Worm (Caenorhabditis elegans) whole organism, young adult: ENCODE data around the gene nhr-247.

ENCODE experiments used
- B0019.2 ChIP-seq: fragments of 200-800 bp; sonication (Bioruptor generic); conservative IDR thresholded peaks from 2 replicates; pipeline ENCODE4 v1.3.6; 2022; ENCODE audit warnings: missing genetic modification reagents, missing genetic modification characterization, missing compliant biosample characterization
- B0035.1 ChIP-seq: sonication (generic microtip); optimal IDR thresholded peaks from 2 replicates; lab custom pipeline; 2016; ENCODE audit warnings: missing genetic modification characterization, mild to moderate bottlenecking, missing compliant biosample characterization, missing genotype, missing genetic modification reagents
- F10E7.11 ChIP-seq: sonication (generic microtip); optimal IDR thresholded peaks from 2 replicates; lab custom pipeline; 2017; ENCODE audit warnings: mild to moderate bottlenecking, missing genetic modification characterization, moderate library complexity, missing compliant biosample characterization
- F33H1.4 ChIP-seq: fragments of 200-800 bp; sonication (Bioruptor generic); IDR thresholded peaks from 2 replicates; pipeline ENCODE4 v1.3.6; 2022; ENCODE audit warnings: missing genetic modification reagents, missing genetic modification characterization, missing compliant biosample characterization
- F37B4.10 ChIP-seq: fragments of 200-800 bp; sonication (Bioruptor generic); IDR thresholded peaks from 2 replicates; pipeline ENCODE4 v1.3.6; 2022; ENCODE audit warnings: missing genetic modification characterization, missing compliant biosample characterization
- ZK185.1 ChIP-seq: sonication (generic microtip); optimal IDR thresholded peaks from 2 replicates; lab custom pipeline; 2016; ENCODE audit warnings: mild to moderate bottlenecking, missing genetic modification characterization, missing compliant biosample characterization; ENCODE audit not compliant: poor library complexity, severe bottlenecking
- atf-7 ChIP-seq: sonication (generic microtip); optimal IDR thresholded peaks from 2 replicates; lab custom pipeline; 2017; ENCODE audit warnings: mild to moderate bottlenecking, missing genetic modification characterization, missing compliant biosample characterization
- athp-1 ChIP-seq: sonication (generic microtip); optimal IDR thresholded peaks from 2 replicates; lab custom pipeline; 2017; ENCODE audit warnings: mild to moderate bottlenecking, missing genetic modification characterization, missing compliant biosample characterization
- attf-5 ChIP-seq: fragments of 200-800 bp; sonication (Bioruptor generic); optimal IDR thresholded peaks from 2 replicates; lab custom pipeline; 2018; ENCODE audit warnings: mild to moderate bottlenecking, missing genetic modification characterization, missing compliant biosample characterization
- cebp-1 ChIP-seq, 2 experiments: fragments of 200-800 bp in 1 of 2; sonication (Bioruptor generic) in 1 of 2; sonication (generic microtip) in 1 of 2; IDR thresholded peaks in 1 of 2; optimal IDR thresholded peaks in 1 of 2; 2 replicates each; pipeline versions ENCODE4 v1.3.6 to Lab custom; 2017 to 2022; ENCODE audit warnings: missing compliant biosample characterization in 2 of 2, missing genetic modification characterization in 2 of 2, mild to moderate bottlenecking in 1 of 2, missing genetic modification reagents in 1 of 2, moderate library complexity in 1 of 2
- ceh-100 ChIP-seq: fragments of 200-800 bp; sonication (Bioruptor generic); IDR thresholded peaks from 2 replicates; pipeline ENCODE4 v1.3.6; 2022; ENCODE audit warnings: missing genetic modification reagents, missing genetic modification characterization, missing compliant biosample characterization
- ceh-40 ChIP-seq: fragments of 200-800 bp; sonication (Bioruptor generic); IDR thresholded peaks from 2 replicates; pipeline ENCODE4 v1.3.6; 2022; ENCODE audit warnings: missing genetic modification characterization, missing compliant biosample characterization
- dox-1 ChIP-seq: fragments of 200-800 bp; sonication (Bioruptor generic); IDR thresholded peaks from 2 replicates; pipeline ENCODE4 v1.3.6; 2022; ENCODE audit warnings: missing genetic modification reagents, missing genetic modification characterization, missing compliant biosample characterization
- efl-1 ChIP-seq: fragments of 150-350 bp; optimal IDR thresholded peaks from 2 replicates; lab custom pipeline; 2014; ENCODE audit warnings: missing biosample characterization, missing genetic modification reagents, missing genetic modification characterization
- egl-18 ChIP-seq: fragments of 200-800 bp; sonication (Bioruptor generic); IDR thresholded peaks from 2 replicates; pipeline ENCODE4 v1.3.6; 2022; ENCODE audit warnings: missing genetic modification reagents, missing genetic modification characterization, missing compliant biosample characterization
- egl-44 ChIP-seq: fragments of 200-800 bp; sonication (Bioruptor generic); IDR thresholded peaks from 2 replicates; pipeline ENCODE4 v1.3.6; 2022; ENCODE audit warnings: missing genetic modification reagents, missing genetic modification characterization, missing compliant biosample characterization
- egrh-3 ChIP-seq: fragments of 200-800 bp; sonication (Bioruptor generic); IDR thresholded peaks from 2 replicates; pipeline ENCODE4 v1.3.6; 2022; ENCODE audit warnings: missing genetic modification reagents, missing genetic modification characterization, missing compliant biosample characterization
- ets-4 ChIP-seq: fragments of 200-800 bp; sonication (Bioruptor generic); optimal IDR thresholded peaks from 2 replicates; lab custom pipeline; 2018; ENCODE audit warnings: mild to moderate bottlenecking, missing genetic modification characterization, missing compliant biosample characterization
- hsf-1 ChIP-seq: fragments of 200-800 bp; sonication (Bioruptor generic); IDR thresholded peaks from 2 replicates; pipeline ENCODE4 v1.3.6; 2022; ENCODE audit warnings: missing genetic modification reagents, missing genetic modification characterization, missing compliant biosample characterization
- lin-54 ChIP-seq: fragments of 200-800 bp; sonication (Bioruptor generic); optimal IDR thresholded peaks from 2 replicates; lab custom pipeline; 2018; ENCODE audit warnings: mild to moderate bottlenecking, missing genetic modification characterization, missing compliant biosample characterization
- madf-10 ChIP-seq: sonication (generic microtip); optimal IDR thresholded peaks from 2 replicates; lab custom pipeline; 2016; ENCODE audit warnings: mild to moderate bottlenecking, missing genetic modification characterization, missing compliant biosample characterization
- madf-3 ChIP-seq: fragments of 200-800 bp; sonication (Bioruptor generic); IDR thresholded peaks from 2 replicates; pipeline ENCODE4 v1.3.6; 2022; ENCODE audit warnings: missing genetic modification reagents, missing genetic modification characterization, missing compliant biosample characterization
- madf-6 ChIP-seq: fragments of 200-800 bp; sonication (Bioruptor generic); IDR thresholded peaks from 2 replicates; pipeline ENCODE4 v1.3.6; 2022; ENCODE audit warnings: missing genetic modification reagents, missing genetic modification characterization, missing compliant biosample characterization
- nfya-2 ChIP-seq: fragments of 200-800 bp; sonication (Bioruptor generic); IDR thresholded peaks from 2 replicates; pipeline ENCODE4 v1.3.6; 2022; ENCODE audit warnings: missing genetic modification reagents, missing genetic modification characterization, missing compliant biosample characterization
- nfyb-1 ChIP-seq: fragments of 200-800 bp; sonication (Bioruptor generic); IDR thresholded peaks from 2 replicates; pipeline ENCODE4 v1.3.6; 2022; ENCODE audit warnings: missing genetic modification reagents, missing genetic modification characterization, missing compliant biosample characterization
- nhr-80 ChIP-seq: sonication (generic microtip); optimal IDR thresholded peaks from 2 replicates; lab custom pipeline; 2016; ENCODE audit warnings: missing genetic modification characterization, missing compliant biosample characterization
- pha-4 ChIP-seq: fragments of 150-350 bp; sonication (generic microtip); optimal IDR thresholded peaks from 2 replicates; lab custom pipeline; 2014; ENCODE audit warnings: missing biosample characterization, missing genetic modification reagents, missing genetic modification characterization
- rpc-1 ChIP-seq, 2 experiments: fragments of 150-350 bp in 1 of 2; sonication (generic microtip) in 1 of 2; optimal IDR thresholded peaks; 2 replicates each; lab custom pipeline; 2014 to 2018; ENCODE audit warnings: missing biosample characterization in 1 of 2, missing genetic modification characterization in 1 of 2, missing genetic modification reagents in 1 of 2, missing genotype in 1 of 2
- sdz-38 ChIP-seq: sonication (generic microtip); optimal IDR thresholded peaks from 2 replicates; lab custom pipeline; 2016; ENCODE audit warnings: missing genotype, missing genetic modification characterization, missing compliant biosample characterization
- snpc-1.1 ChIP-seq: sonication (generic microtip); optimal IDR thresholded peaks from 2 replicates; lab custom pipeline; 2017; ENCODE audit warnings: missing genetic modification characterization, mild to moderate bottlenecking, missing compliant biosample characterization, antibody characterized with exemption, moderate library complexity, missing genotype, missing genetic modification reagents; ENCODE audit not compliant: insufficient read depth
- tbp1 ChIP-seq: fragments of 200-800 bp; sonication (Bioruptor generic); optimal IDR thresholded peaks from 2 replicates; lab custom pipeline; 2018; ENCODE audit warnings: mild to moderate bottlenecking, missing genetic modification characterization, missing compliant biosample characterization
- zfh-2 ChIP-seq: fragments of 200-800 bp; sonication (Bioruptor generic); conservative IDR thresholded peaks from 2 replicates; pipeline ENCODE4 v1.3.6; 2022; ENCODE audit warnings: missing genetic modification reagents, missing genetic modification characterization, missing compliant biosample characterization
- ztf-22 ChIP-seq: fragments of 200-800 bp; sonication (Bioruptor generic); optimal IDR thresholded peaks from 2 replicates; lab custom pipeline; 2018; ENCODE audit warnings: mild to moderate bottlenecking, missing genetic modification characterization, moderate library complexity, missing compliant biosample characterization
- ztf-3 ChIP-seq: fragments of 200-800 bp; sonication (Bioruptor generic); optimal IDR thresholded peaks from 2 replicates; lab custom pipeline; 2018; ENCODE audit warnings: mild to moderate bottlenecking, missing genetic modification characterization, missing compliant biosample characterization

nhr-247 gene

ce11 chrV:15287856-15288255 is 34.9 kb upstream of the nhr-247 start, which contains the start of gene cyp-34A1 (continued):
- TF ChIP-seq attf-5, result no peak

- TF ChIP-seq egl-18 (GFP tag; lab: Robert Waterston, UW) (no peak), nfya-2 (GFP tag; lab: Robert Waterston, UW) (no peak), athp-1 (no peak), pha-4 (tag; lab: Kevin White, UChicago) (no peak), hsf-1 (GFP tag; lab: Robert Waterston, UW) (no peak), ztf-3 (no peak), ZK185.1 (tag; lab: Kevin White, UChicago) (no peak), zfh-2 (no peak), nfyb-1 (no peak), F10E7.11 (no peak), cebp-1 (GFP tag; IDR thresholded peaks at IDR 0.05; lab: Robert Waterston, UW) (no peak), cebp-1 (tag; optimal IDR thresholded peaks at IDR 0.05; lab: Kevin White, UChicago) (no peak), rpc-1 (optimal IDR thresholded peaks at IDR 0.05; lab: Kevin White, UChicago) (no peak), rpc-1 (tag; optimal IDR thresholded peaks at IDR 0.05; lab: Kevin White, UChicago) (no peak), efl-1 (GFP tag; lab: Kevin White, UChicago) (no peak)
Measured at ce11 chrV:15290995-15291394, 31.8 kb upstream of the nhr-247 start, which contains the start of gene cyp-34A2. TSS of gene cyp-34A2 (minus strand) at chrV:15291095.

DNA sequence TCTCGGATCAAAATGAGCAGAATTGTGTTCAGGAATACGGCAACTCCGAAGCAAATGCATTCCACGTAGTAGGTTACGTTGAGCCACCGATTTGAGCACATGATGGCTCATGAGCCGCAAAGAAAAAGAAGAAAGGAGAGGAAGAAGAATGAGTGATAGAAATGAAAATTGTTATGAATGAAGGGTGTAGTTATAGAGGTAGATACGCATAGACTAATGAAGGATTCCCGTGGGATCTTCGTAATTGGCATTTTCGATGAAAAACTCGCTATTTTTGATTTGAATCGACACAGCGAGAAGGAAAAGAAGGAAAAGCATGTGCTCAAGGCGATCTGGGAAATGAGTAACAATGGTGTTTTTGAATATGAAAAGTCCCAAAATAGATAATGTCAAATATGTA is 28.9 kb upstream of the nhr-247 start, which contains the start of gene str-96:
TSS of gene str-96 (minus strand) at position 101 of the 400 bp plus-strand sequence.
- TF ChIP-seq attf-5, result no peak
- no peak for TF ChIP-seq nfya-2 (GFP tag; lab: Robert Waterston, UW)
- TF ChIP-seq B0035.1 (tag; lab: Kevin White, UChicago), result no peak
- no peak for TF ChIP-seq F33H1.4
- no peak for TF ChIP-seq tbp1 (GFP tag; lab: Kevin White, UChicago)
- TF ChIP-seq snpc-1.1 (tag; lab: Kevin White, UChicago), result no peak
- no peak for TF ChIP-seq ceh-40
- no peak for TF ChIP-seq lin-54 (GFP tag; lab: Kevin White, UChicago)

ce11 chrV:15295436-15295835 is 27.3 kb upstream of the nhr-247 start:
- TF ChIP-seq dox-1 (GFP tag; lab: Robert Waterston, UW) (peak; percentile 77), madf-6 (peak; percentile 50), ceh-100 (peak; percentile 53), hsf-1 (GFP tag; lab: Robert Waterston, UW) (peak; percentile 96), ceh-40 (peak; percentile 63; the same call in 1 of the 2 replicates), egrh-3 (GFP tag; lab: Robert Waterston, UW) (0 out of 2 replicates have a peak, but pooled peaks have one; percentile 19), egl-44 (peak; percentile 29; the same call in 1 of the 2 replicates)

ce11 chrV:15298597-15298996 is 24.2 kb upstream of the nhr-247 start, which contains the start of gene cpr-3:
TSS of gene cpr-3 (minus strand) at chrV:15298700.
- TF ChIP-seq B0019.2 (GFP tag; lab: Robert Waterston, UW) (no peak), pha-4 (tag; lab: Kevin White, UChicago) (peak; percentile 23), atf-7 (tag; lab: Kevin White, UChicago) (peak; percentile 69), ets-4 (GFP tag; lab: Kevin White, UChicago) (peak; percentile 83), F37B4.10 (no peak), madf-10 (tag; lab: Kevin White, UChicago) (peak; percentile 24), nhr-80 (tag; lab: Kevin White, UChicago) (peak; percentile 97), madf-3 (GFP tag; lab: Robert Waterston, UW) (no peak), sdz-38 (tag; lab: Kevin White, UChicago) (no peak), ztf-22 (GFP tag; lab: Kevin White, UChicago) (peak; percentile 88)
